Worm (Caenorhabditis elegans): ENCODE data around the gene C56G2.15.

Gene C56G2.15

DNA sequence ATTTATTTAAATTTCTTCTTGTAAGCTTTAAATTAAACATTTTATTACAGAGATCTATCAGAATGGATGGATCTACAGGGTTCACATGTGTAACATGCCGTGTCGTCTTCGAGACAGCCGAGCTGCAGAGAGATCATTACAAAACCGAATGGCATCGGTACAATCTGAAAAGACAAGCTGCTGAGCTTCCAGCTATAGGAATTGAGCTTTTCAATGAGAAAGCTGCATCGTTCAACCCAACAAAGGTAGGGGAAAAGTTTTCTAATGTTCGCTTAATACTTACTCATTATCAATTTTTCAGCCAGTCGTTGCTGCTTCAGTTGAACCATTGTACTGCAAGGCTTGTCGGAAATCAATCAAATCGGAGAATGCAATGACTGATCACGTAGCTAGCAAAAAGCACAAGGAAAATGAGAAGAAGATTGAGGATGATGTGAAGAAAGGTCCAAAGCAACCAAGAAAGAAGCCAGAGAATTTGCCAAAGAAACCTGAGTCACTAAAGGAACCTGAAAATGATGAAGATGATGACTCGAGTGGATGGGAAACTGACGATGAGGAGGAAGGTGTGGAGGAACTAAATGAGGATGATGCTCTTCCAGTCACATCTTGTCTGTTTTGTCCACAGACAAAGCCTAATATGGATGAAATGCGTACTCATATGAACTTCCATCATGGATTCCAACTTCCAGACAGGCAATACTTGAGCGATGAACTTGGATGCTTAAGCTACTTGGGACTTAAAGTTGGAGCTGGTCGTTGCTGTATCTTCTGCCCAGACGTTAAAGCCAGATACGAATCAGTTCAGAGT lies 14.1 kb upstream of the C56G2.15 start, which contains the start of gene znf-622:
TSS of gene znf-622 (plus strand) at position 51 of the 808 bp plus-strand sequence.
- no peak for TF ChIP-seq ceh-2 (tag; optimal IDR thresholded peaks at IDR 0.05)
- TF ChIP-seq Y22D7AL.16 (tag; optimal IDR thresholded peaks at IDR 0.05) = no peak
- no peak for TF ChIP-seq ceh-48 (tag; optimal IDR thresholded peaks at IDR 0.05)
- TF ChIP-seq ceh-45 (GFP tag; IDR thresholded peaks at IDR 0.05) = no peak
- TF ChIP-seq ceh-30 (tag; optimal IDR thresholded peaks at IDR 0.05) = no peak
- TF ChIP-seq pros-1 (tag; optimal IDR thresholded peaks at IDR 0.05) = no peak

DNA sequence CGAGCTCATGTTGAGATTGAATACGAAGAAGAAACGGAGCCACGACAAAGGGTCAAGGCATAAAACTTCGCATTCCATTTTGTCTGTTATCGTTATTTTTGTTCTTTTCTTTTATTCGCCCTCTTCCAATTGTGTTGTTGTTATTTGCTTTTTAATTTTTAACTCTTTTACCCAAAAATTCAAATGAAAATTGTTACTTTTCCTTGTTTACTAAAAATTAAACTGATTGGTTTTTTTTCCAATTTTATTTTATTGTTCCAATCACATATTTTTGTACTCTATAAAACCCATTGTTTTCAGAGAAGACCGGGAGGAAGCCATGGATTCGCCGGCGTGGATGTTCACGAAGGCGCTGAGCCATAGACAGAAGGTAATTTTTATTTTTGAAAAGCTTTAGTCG lies 12.8 kb upstream of the C56G2.15 start, which contains the start of gene C16A3.5:
TSS of gene C16A3.5 (plus strand) at position 301 of the 400 bp plus-strand sequence.
- TF ChIP-seq syd-9 (tag; optimal IDR thresholded peaks at IDR 0.05) = no peak
- no peak for TF ChIP-seq lin-11 (tag; optimal IDR thresholded peaks at IDR 0.05)
- TF ChIP-seq sox-2 (GFP tag; IDR thresholded peaks at IDR 0.05) = no peak
- no peak for TF ChIP-seq pag-3 (tag; optimal IDR thresholded peaks at IDR 0.05; ENCODE audit: borderline replicate concordance)
- no peak for TF ChIP-seq che-1 (tag; optimal IDR thresholded peaks at IDR 0.05)
- TF ChIP-seq ama-1 (optimal IDR thresholded peaks at IDR 0.05) = no peak
- TF ChIP-seq lim-6 (tag; optimal IDR thresholded peaks at IDR 0.05) = no peak
- TF ChIP-seq hlh-8 (tag; optimal IDR thresholded peaks at IDR 0.05) = no peak
- TF ChIP-seq dve-1 (tag; optimal IDR thresholded peaks at IDR 0.05) = no peak
- TF ChIP-seq odd-2 (tag; optimal IDR thresholded peaks at IDR 0.05) = no peak
- TF ChIP-seq zip-5 (tag; optimal IDR thresholded peaks at IDR 0.05) = no peak
- no peak for TF ChIP-seq gmeb-2 (tag; optimal IDR thresholded peaks at IDR 0.05)
- TF ChIP-seq dmd-4 (tag; optimal IDR thresholded peaks at IDR 0.05; ENCODE audit: borderline replicate concordance) = no peak
- no peak for TF ChIP-seq hlh-15 (tag; optimal IDR thresholded peaks at IDR 0.05)
- no peak for TF ChIP-seq ahr-1 (tag; optimal IDR thresholded peaks at IDR 0.05)
- TF ChIP-seq nhr-232 (tag; optimal IDR thresholded peaks at IDR 0.05) = no peak
- no peak for TF ChIP-seq K09A11.1 (tag; optimal IDR thresholded peaks at IDR 0.05; ENCODE audit: insufficient read depth)
- TF ChIP-seq unc-55 (GFP tag; optimal IDR thresholded peaks at IDR 0.05) = no peak
- TF ChIP-seq ceh-9 (tag; optimal IDR thresholded peaks at IDR 0.05) = no peak

DNA sequence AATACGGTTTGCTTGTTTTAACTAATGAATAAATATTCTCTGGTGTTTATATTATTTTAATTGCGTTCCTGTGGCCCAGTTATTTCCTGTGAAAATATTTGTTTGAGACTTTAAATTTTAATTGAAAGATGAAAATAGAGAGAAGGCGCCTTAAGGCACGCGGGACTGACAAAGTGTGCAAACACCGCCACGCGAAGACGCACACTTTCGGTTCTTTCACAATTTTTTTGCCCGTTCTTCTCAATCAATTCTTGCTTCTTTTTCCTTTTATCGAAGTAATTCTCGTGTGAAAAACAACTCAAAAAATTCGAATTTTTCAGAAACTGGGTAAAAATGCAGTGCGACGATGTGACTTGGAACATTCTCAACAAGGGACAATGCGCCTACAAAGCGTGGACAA lies 11.4 kb upstream of the C56G2.15 start, which contains the start of gene C16A3.6:
TSS of gene C16A3.6 (plus strand) at position 84 of the 400 bp plus-strand sequence.
- TF ChIP-seq rnt-1 (tag; optimal IDR thresholded peaks at IDR 0.05) (no peak), unc-86 (tag; optimal IDR thresholded peaks at IDR 0.05) (no peak), hlh-30 (tag; optimal IDR thresholded peaks at IDR 0.05; ENCODE audit: insufficient read depth) (peak; percentile 25), ceh-9 (tag; optimal IDR thresholded peaks at IDR 0.05) (no peak), ceh-34 (tag; optimal IDR thresholded peaks at IDR 0.05) (no peak)

DNA sequence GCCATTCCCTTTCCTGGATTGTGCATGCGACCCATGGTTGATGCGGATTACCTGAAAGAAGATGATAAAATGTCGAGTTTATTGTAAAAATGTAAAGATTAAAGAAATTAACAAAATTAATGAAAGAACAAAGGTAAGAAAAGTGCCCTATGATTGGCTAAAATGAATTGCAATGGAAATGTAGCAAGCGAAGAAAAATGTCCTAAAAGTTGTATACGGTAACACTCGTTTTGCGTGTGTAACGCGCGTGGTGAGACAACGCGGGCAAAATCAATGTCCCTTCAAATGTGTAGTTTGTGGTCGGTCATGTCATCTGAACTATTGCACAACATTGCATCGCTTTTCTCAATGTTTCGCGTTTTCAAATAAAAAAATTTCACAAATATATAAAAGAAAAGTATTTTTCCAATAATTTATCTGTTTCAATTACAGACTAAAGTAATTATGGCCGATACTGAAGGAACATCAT lies 7.3 kb upstream of the C56G2.15 start, which contains the start of the genes rps-13 and nfx-1:
TSS of gene rps-13 (minus strand) at position 51 of the 469 bp plus-strand sequence.
TSS of gene nfx-1 (plus strand) at position 433 of the 469 bp plus-strand sequence.
- TF ChIP-seq nfya-1 (tag; optimal IDR thresholded peaks at IDR 0.05) (peak; percentile 93), fax-1 (tag; optimal IDR thresholded peaks at IDR 0.05) (no peak), fkh-6 (tag; optimal IDR thresholded peaks at IDR 0.05) (no peak), ceh-2 (tag; optimal IDR thresholded peaks at IDR 0.05) (peak; percentile 10), mec-3 (tag; optimal IDR thresholded peaks at IDR 0.05; ENCODE audit: borderline replicate concordance) (no peak), ceh-18 (tag; optimal IDR thresholded peaks at IDR 0.05) (peak; percentile 50), eyg-1 (tag; optimal IDR thresholded peaks at IDR 0.05) (no peak), odd-2 (tag; optimal IDR thresholded peaks at IDR 0.05) (no peak), ceh-14 (tag; optimal IDR thresholded peaks at IDR 0.05) (no peak), sox-2 (GFP tag; IDR thresholded peaks at IDR 0.05) (no peak), hlh-13 (GFP tag; optimal IDR thresholded peaks at IDR 0.05) (no peak), nhr-232 (tag; optimal IDR thresholded peaks at IDR 0.05) (no peak), ahr-1 (tag; optimal IDR thresholded peaks at IDR 0.05) (no peak), ceh-34 (tag; optimal IDR thresholded peaks at IDR 0.05) (peak; percentile 43), fkh-10 (GFP tag; optimal IDR thresholded peaks at IDR 0.05) (no peak), dve-1 (tag; optimal IDR thresholded peaks at IDR 0.05) (peak; percentile 14), unc-86 (tag; optimal IDR thresholded peaks at IDR 0.05) (no peak), unc-3 (GFP tag; conservative IDR thresholded peaks at IDR 0.05) (no peak), unc-3 (tag; optimal IDR thresholded peaks at IDR 0.05) (no peak), sox-4 (tag; optimal IDR thresholded peaks at IDR 0.05) (no peak), T23F11.4 (GFP tag; optimal IDR thresholded peaks at IDR 0.05) (no peak), tbx-7 (tag; optimal IDR thresholded peaks at IDR 0.05) (no peak), elt-4 (tag; optimal IDR thresholded peaks at IDR 0.05) (no peak), ceh-6 (GFP tag; optimal IDR thresholded peaks at IDR 0.05) (no peak), ets-4 (tag; optimal IDR thresholded peaks at IDR 0.05) (peak; percentile 25)
